Worm (Caenorhabditis elegans) whole organism, L2 larva: Measurements from ENCODE around the gene sra-4.

Experiments used
- ceh-16 ChIP-seq: fragments of 150-350 bp; optimal IDR thresholded peaks from 2 replicates; lab custom pipeline; 2014; ENCODE audit warnings: missing biosample characterization, missing genetic modification characterization
- nhr-12 ChIP-seq: fragments of 150-350 bp; optimal IDR thresholded peaks from 2 replicates; lab custom pipeline; 2014; ENCODE audit warnings: missing biosample characterization, missing genetic modification characterization
- nhr-21 ChIP-seq: fragments of 150-350 bp; optimal IDR thresholded peaks from 2 replicates; lab custom pipeline; 2014; ENCODE audit warnings: missing biosample characterization, missing genetic modification characterization
- ztf-11 ChIP-seq: sonication (generic microtip); optimal IDR thresholded peaks from 2 replicates; lab custom pipeline; 2017; ENCODE audit warnings: missing biosample characterization, missing genetic modification characterization

DNA sequence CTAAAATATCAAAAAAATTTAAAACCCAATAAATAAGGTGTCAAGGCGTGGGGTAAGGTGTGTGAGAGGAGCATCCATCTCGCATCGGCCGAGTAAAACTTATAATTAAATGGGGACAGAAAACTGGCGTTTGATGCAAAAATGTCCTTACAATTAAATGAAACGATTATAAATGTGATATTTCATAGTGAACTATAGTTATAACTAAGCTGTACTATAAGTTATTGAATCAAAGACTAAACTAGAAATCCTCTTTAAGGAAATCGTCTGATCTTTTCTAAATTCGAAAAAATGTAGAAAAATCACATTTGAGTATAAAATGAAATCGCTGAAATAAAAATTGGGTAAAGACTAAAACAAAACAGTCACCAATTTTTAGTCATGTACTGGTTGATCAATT is 8.0 kb upstream of the sra-4 start, which contains the start of gene sra-6:
- TF ChIP-seq nhr-12 (tag; lab: Kevin White, UChicago) (no peak), ceh-16 (tag; lab: Kevin White, UChicago) (no peak), ztf-11 (tag; lab: Kevin White, UChicago) (no peak), nhr-21 (no peak)
